Worm (Caenorhabditis elegans): Measurements from ENCODE around the gene gphr-1.

gphr-1 gene

ce11 chrIII:12253342-12253741, 34.5 kb downstream of the gphr-1 start:
- TF ChIP-seq him-1 (tag; optimal IDR thresholded peaks at IDR 0.05) (no peak), W03F9.2 (tag; optimal IDR thresholded peaks at IDR 0.05) (no peak), dao-5 (tag; optimal IDR thresholded peaks at IDR 0.05) (no peak)

DNA sequence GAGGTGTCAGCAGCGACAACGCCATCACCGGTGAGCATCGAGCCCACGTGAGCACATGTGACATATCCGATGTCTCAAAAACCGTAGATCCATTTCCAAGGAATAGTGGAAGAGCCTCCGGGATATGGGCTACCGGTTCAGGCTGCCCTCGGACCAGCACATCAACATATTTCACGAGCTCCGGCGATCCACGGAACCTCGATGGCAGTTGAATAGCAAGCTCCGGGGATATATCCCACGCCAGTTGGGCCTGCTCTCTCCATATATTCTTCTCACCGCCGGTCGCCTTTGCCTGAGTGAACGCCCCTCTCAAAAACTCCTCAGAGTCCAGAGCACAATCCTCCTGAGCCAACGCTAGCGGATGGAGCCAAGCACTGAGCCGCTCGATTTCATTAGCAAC, 40.9 kb downstream of the gphr-1 start:
- TF ChIP-seq him-1 (tag; optimal IDR thresholded peaks at IDR 0.05) (no peak), W03F9.2 (tag; optimal IDR thresholded peaks at IDR 0.05) (no peak), dao-5 (tag; optimal IDR thresholded peaks at IDR 0.05) (no peak)

- TF ChIP-seq him-1 (tag; optimal IDR thresholded peaks at IDR 0.05) (no peak), dao-5 (tag; optimal IDR thresholded peaks at IDR 0.05) (no peak)
Measured at ce11 chrIII:12260413-12260812, 41.6 kb downstream of the gphr-1 start.

DNA sequence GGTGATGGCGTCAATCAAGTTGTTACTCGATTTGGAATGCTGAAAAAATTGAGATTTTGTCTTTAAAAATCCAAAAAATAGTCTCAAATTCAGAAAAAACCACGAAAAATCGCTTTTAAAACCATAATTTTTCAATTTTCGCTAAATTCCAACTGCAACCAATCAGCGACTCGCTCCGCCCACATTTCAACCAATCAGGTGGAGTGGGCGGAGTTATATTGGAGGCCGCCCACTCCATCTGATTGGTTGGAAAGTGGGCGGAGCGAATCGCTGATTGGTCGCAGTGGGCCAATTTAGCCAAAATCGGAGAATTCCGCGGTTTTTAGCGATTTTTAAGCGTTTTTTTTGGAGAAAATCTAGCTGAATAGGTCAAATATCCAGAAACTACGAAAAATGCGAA, 51.0 kb downstream of the gphr-1 start:
- TF ChIP-seq dao-5 (tag; optimal IDR thresholded peaks at IDR 0.05): no peak
- TF ChIP-seq W03F9.2 (tag; optimal IDR thresholded peaks at IDR 0.05): no peak
- no peak for TF ChIP-seq him-1 (tag; optimal IDR thresholded peaks at IDR 0.05)

DNA sequence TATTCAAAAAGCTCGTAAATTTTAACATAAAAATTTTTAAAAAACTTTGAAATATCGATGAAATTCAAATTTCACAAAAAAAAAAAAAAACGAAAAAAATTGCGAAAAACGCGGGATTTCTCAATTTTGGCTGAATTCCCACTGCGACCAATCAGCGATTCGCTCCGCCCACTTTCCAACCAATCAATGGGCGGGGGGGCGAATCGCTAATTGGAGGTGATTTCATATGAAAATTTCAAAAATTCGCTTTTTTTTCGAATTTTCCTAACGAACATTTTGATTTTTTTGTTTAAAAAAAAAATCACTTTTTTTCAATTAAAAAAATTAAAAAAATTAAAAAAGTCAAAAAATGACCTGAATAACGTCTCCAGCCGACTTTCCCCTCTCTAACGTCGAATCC, 51.5 kb downstream of the gphr-1 start:
- TF ChIP-seq dao-5 (tag; optimal IDR thresholded peaks at IDR 0.05): no peak
- TF ChIP-seq W03F9.2 (tag; optimal IDR thresholded peaks at IDR 0.05): no peak
- no peak for TF ChIP-seq him-1 (tag; optimal IDR thresholded peaks at IDR 0.05)

Data from whole organism, L4/young adult.